Worm (Caenorhabditis elegans): Measurements from ENCODE around the gene T05B9.2.

Gene T05B9.2

ce11 chrII:11290109-11290784, 34.6 kb downstream of the T05B9.2 start, which contains the start of gene C47G2.3:
TSS of gene C47G2.3 (minus strand) at chrII:11290159.
- TF ChIP-seq crh-2 (tag; optimal IDR thresholded peaks at IDR 0.05) (peak; percentile 38), mbf-1 (tag; optimal IDR thresholded peaks at IDR 0.05) (no peak), nhr-21 (tag; optimal IDR thresholded peaks at IDR 0.05) (peak; percentile 51), fos-1 (tag; optimal IDR thresholded peaks at IDR 0.05) (peak; percentile 35), nhr-25 (tag; optimal IDR thresholded peaks at IDR 0.05) (peak; percentile 62), sma-3 (GFP tag; optimal IDR thresholded peaks at IDR 0.05) (peak; percentile 64), lsy-2 (tag; optimal IDR thresholded peaks at IDR 0.05) (peak in 1 of 2 experiments; percentile 73), nhr-129 (tag; optimal IDR thresholded peaks at IDR 0.05) (no peak), unc-55 (GFP tag; optimal IDR thresholded peaks at IDR 0.05) (peak; percentile 9), gmeb-1 (tag; optimal IDR thresholded peaks at IDR 0.05) (peak; percentile 78), snpc-4 (tag; optimal IDR thresholded peaks at IDR 0.05) (no peak), sma-9 (GFP tag; optimal IDR thresholded peaks at IDR 0.05) (peak; percentile 63), sma-9 (tag; optimal IDR thresholded peaks at IDR 0.05) (no peak), egl-27 (tag; optimal IDR thresholded peaks at IDR 0.05) (no peak), alr-1 (tag; optimal IDR thresholded peaks at IDR 0.05) (no peak)

DNA sequence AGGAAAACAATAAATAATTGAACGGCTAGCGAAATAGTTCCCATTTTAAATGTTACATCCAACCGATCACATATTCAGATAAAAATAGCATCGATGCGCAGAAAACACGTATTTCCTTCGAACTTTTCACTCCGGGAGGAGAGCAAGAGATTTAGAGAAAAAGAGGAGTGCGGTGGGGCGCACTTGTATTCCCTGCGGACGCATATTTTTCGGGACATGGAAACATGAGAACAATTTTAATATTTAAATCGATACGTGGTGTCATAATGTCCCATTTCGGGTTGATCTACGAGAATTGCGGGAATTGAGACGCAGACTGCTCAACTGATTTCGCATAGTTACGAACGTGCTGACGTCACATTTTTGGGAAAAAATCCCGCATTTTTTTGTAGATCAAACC, 37.8 kb downstream of the T05B9.2 start, which contains the start of gene C47G2.4:
Gene C47G2.4 (minus strand): TSS at position 174 of the 400 bp plus-strand sequence.
- TF ChIP-seq R02D3.7 (tag; optimal IDR thresholded peaks at IDR 0.05): no peak
- TF ChIP-seq sma-9 (GFP tag; optimal IDR thresholded peaks at IDR 0.05): peak; percentile 67
- TF ChIP-seq sma-9 (tag; optimal IDR thresholded peaks at IDR 0.05): no peak
- no peak for TF ChIP-seq nhr-77 (tag; optimal IDR thresholded peaks at IDR 0.05)
- TF ChIP-seq mab-5 (tag; optimal IDR thresholded peaks at IDR 0.05): no peak
- no peak for TF ChIP-seq mbf-1 (tag; optimal IDR thresholded peaks at IDR 0.05)
- TF ChIP-seq lin-11 (tag; optimal IDR thresholded peaks at IDR 0.05): peak; percentile 27
- TF ChIP-seq peb-1 (tag; optimal IDR thresholded peaks at IDR 0.05): no peak
- TF ChIP-seq lin-39 (tag; optimal IDR thresholded peaks at IDR 0.05): no peak
- peak; percentile 70 for TF ChIP-seq gmeb-1 (tag; optimal IDR thresholded peaks at IDR 0.05)
- no peak for TF ChIP-seq unc-62 (GFP tag; optimal IDR thresholded peaks at IDR 0.05)
- no peak for TF ChIP-seq mdl-1 (tag; optimal IDR thresholded peaks at IDR 0.05)
- TF ChIP-seq zag-1 (tag; optimal IDR thresholded peaks at IDR 0.05): peak; percentile 3
- no peak for TF ChIP-seq ztf-1 (GFP tag; conservative IDR thresholded peaks at IDR 0.05)
- peak; percentile 17 for TF ChIP-seq fos-1 (tag; optimal IDR thresholded peaks at IDR 0.05)
- TF ChIP-seq ztf-4 (tag; optimal IDR thresholded peaks at IDR 0.05): peak; percentile 53
- TF ChIP-seq Y55F3AM.14 (GFP tag; optimal IDR thresholded peaks at IDR 0.05): no peak
- peak; percentile 10 for TF ChIP-seq nhr-6 (tag; optimal IDR thresholded peaks at IDR 0.05)
- TF ChIP-seq nhr-12 (tag; optimal IDR thresholded peaks at IDR 0.05): no peak
- TF ChIP-seq egl-27 (tag; optimal IDR thresholded peaks at IDR 0.05): peak; percentile 31
- no peak for TF ChIP-seq alr-1 (tag; optimal IDR thresholded peaks at IDR 0.05)
- TF ChIP-seq nhr-21 (tag; optimal IDR thresholded peaks at IDR 0.05): peak; percentile 42
- no peak for TF ChIP-seq nhr-23 (tag; optimal IDR thresholded peaks at IDR 0.05)
- peak; percentile 76 for TF ChIP-seq crh-2 (tag; optimal IDR thresholded peaks at IDR 0.05)
- TF ChIP-seq C34F6.9 (tag; optimal IDR thresholded peaks at IDR 0.05): peak; percentile 79
- no peak for TF ChIP-seq ceh-82 (tag; optimal IDR thresholded peaks at IDR 0.05)
- TF ChIP-seq lin-13 (GFP tag; optimal IDR thresholded peaks at IDR 0.05): peak; percentile 79
- TF ChIP-seq nhr-10 (tag; optimal IDR thresholded peaks at IDR 0.05): no peak
- no peak for TF ChIP-seq ztf-11 (tag; optimal IDR thresholded peaks at IDR 0.05)
- TF ChIP-seq snpc-4 (tag; optimal IDR thresholded peaks at IDR 0.05): peak; percentile 12
- TF ChIP-seq elt-1 (tag; optimal IDR thresholded peaks at IDR 0.05): no peak
- no peak for TF ChIP-seq sem-4 (tag; optimal IDR thresholded peaks at IDR 0.05)
- no peak for TF ChIP-seq ZK546.5 (tag; optimal IDR thresholded peaks at IDR 0.05)
- no peak for TF ChIP-seq unc-39 (tag; optimal IDR thresholded peaks at IDR 0.05)
- TF ChIP-seq blmp-1 (tag; optimal IDR thresholded peaks at IDR 0.05; ENCODE audit: insufficient read depth): peak; percentile 34
- peak; percentile 66 for TF ChIP-seq sma-3 (GFP tag; optimal IDR thresholded peaks at IDR 0.05)
- no peak for TF ChIP-seq dmd-4 (tag; optimal IDR thresholded peaks at IDR 0.05)
- no peak for TF ChIP-seq nhr-237 (tag; optimal IDR thresholded peaks at IDR 0.05)
- TF ChIP-seq lsy-2 (tag; optimal IDR thresholded peaks at IDR 0.05): peak; percentile 37 to 79
- TF ChIP-seq nhr-25 (tag; optimal IDR thresholded peaks at IDR 0.05): peak; percentile 58
- TF ChIP-seq elt-3 (tag; optimal IDR thresholded peaks at IDR 0.05): no peak
- peak; percentile 60 for TF ChIP-seq nhr-129 (tag; optimal IDR thresholded peaks at IDR 0.05)
- TF ChIP-seq ama-1 (optimal IDR thresholded peaks at IDR 0.05): no peak
- no peak for TF ChIP-seq aly-2 (tag; optimal IDR thresholded peaks at IDR 0.05)
- TF ChIP-seq skn-1 (tag; optimal IDR thresholded peaks at IDR 0.05): no peak
- TF ChIP-seq unc-55 (GFP tag; optimal IDR thresholded peaks at IDR 0.05): peak; percentile 75
- peak; percentile 53 for TF ChIP-seq F13H6.1 (tag; optimal IDR thresholded peaks at IDR 0.05)
- no peak for TF ChIP-seq nhr-11 (tag; optimal IDR thresholded peaks at IDR 0.05)
- TF ChIP-seq ceh-16 (tag; optimal IDR thresholded peaks at IDR 0.05): peak; percentile 18

All from whole organism, L2 larva.